Fruit fly (Drosophila melanogaster) whole organism, embryonic: Measurements from ENCODE around the gene Fbp1.

Source experiments
- CG10979 ChIP-seq: fragments of 200-800 bp; sonication (Bioruptor generic); optimal IDR thresholded peaks from 2 replicates; lab custom pipeline; 2018; ENCODE audit warnings: missing biosample characterization, mild to moderate bottlenecking, missing genetic modification characterization, moderate library complexity
- CG11398 ChIP-seq: fragments of 200-800 bp; sonication (Bioruptor generic); optimal IDR thresholded peaks from 2 replicates; lab custom pipeline; 2016; ENCODE audit warnings: missing biosample characterization, missing genetic modification characterization
- CG11695 ChIP-seq: fragments of 200-800 bp; sonication (Bioruptor generic); IDR thresholded peaks from 3 replicates; pipeline ENCODE4 v1.3.6; 2022; ENCODE audit warnings: missing biosample characterization, missing genetic modification characterization
- CG12155 ChIP-seq: fragments of 200-800 bp; sonication (Bioruptor generic); optimal IDR thresholded peaks from 3 replicates; lab custom pipeline; 2016; ENCODE audit warnings: missing biosample characterization, missing genetic modification characterization
- CG12219 ChIP-seq: fragments of 200-800 bp; sonication (Bioruptor generic); optimal IDR thresholded peaks from 3 replicates; lab custom pipeline; 2018; ENCODE audit warnings: missing biosample characterization, mild to moderate bottlenecking, missing genetic modification characterization
- CG12659 ChIP-seq: fragments of 200-800 bp; sonication (Bioruptor generic); optimal IDR thresholded peaks from 3 replicates; lab custom pipeline; 2017; ENCODE audit warnings: mild to moderate bottlenecking, missing biosample characterization, missing genetic modification reagents, missing genetic modification characterization
- CG16863 ChIP-seq: fragments of 200-800 bp; sonication (Bioruptor generic); optimal IDR thresholded peaks from 3 replicates; lab custom pipeline; 2016; ENCODE audit warnings: missing biosample characterization, missing genetic modification characterization
- CG17359 ChIP-seq: fragments of 200-800 bp; sonication (Bioruptor generic); optimal IDR thresholded peaks from 3 replicates; lab custom pipeline; 2018; ENCODE audit warnings: missing biosample characterization, mild to moderate bottlenecking, missing genetic modification characterization, moderate library complexity
- CG17802 ChIP-seq: fragments of 200-800 bp; sonication (Bioruptor generic); optimal IDR thresholded peaks from 2 replicates; lab custom pipeline; 2018; ENCODE audit warnings: missing biosample characterization, mild to moderate bottlenecking, missing genetic modification characterization, moderate library complexity
- CG1832 ChIP-seq: fragments of 200-800 bp; sonication (Bioruptor generic); optimal IDR thresholded peaks from 2 replicates; lab custom pipeline; 2017; ENCODE audit warnings: missing biosample characterization, mild to moderate bottlenecking, missing genetic modification characterization, inconsistent platforms
- CG30020 ChIP-seq: fragments of 200-800 bp; optimal IDR thresholded peaks from 2 replicates; lab custom pipeline; 2019; ENCODE audit warnings: missing biosample characterization, mild to moderate bottlenecking, missing genetic modification characterization, moderate library complexity
- CG31388 ChIP-seq: fragments of 200-800 bp; sonication (Bioruptor generic); optimal IDR thresholded peaks from 2 replicates; lab custom pipeline; 2016; ENCODE audit warnings: missing biosample characterization, missing genetic modification characterization
- CG32532 ChIP-seq: fragments of 200-800 bp; sonication (Bioruptor generic); IDR thresholded peaks from 2 replicates; pipeline ENCODE4 v1.3.6; 2022; ENCODE audit warnings: missing biosample characterization, missing genetic modification characterization
- CG3281 ChIP-seq: fragments of 200-800 bp; sonication (Bioruptor generic); optimal IDR thresholded peaks from 3 replicates; lab custom pipeline; 2017; ENCODE audit warnings: missing biosample characterization, mild to moderate bottlenecking, missing genetic modification characterization
- CG4282 ChIP-seq: fragments of 200-800 bp; sonication (Bioruptor generic); optimal IDR thresholded peaks from 2 replicates; lab custom pipeline; 2016; ENCODE audit warnings: missing biosample characterization, missing genetic modification characterization
- CG4617 ChIP-seq: fragments of 200-800 bp; sonication (Bioruptor generic); optimal IDR thresholded peaks from 3 replicates; lab custom pipeline; 2016; ENCODE audit warnings: missing biosample characterization, missing genetic modification characterization, borderline replicate concordance
- CG6272 ChIP-seq: fragments of 200-800 bp; sonication (Bioruptor generic); IDR thresholded peaks from 2 replicates; pipeline ENCODE4 v1.3.6; 2022; ENCODE audit warnings: missing biosample characterization, missing genetic modification characterization
- CG9437 ChIP-seq: fragments of 200-800 bp; sonication (Bioruptor generic); optimal IDR thresholded peaks from 2 replicates; lab custom pipeline; 2018; ENCODE audit warnings: missing biosample characterization, mild to moderate bottlenecking, missing genetic modification characterization
- CG9609 ChIP-seq: fragments of 200-800 bp; sonication (Bioruptor generic); optimal IDR thresholded peaks from 3 replicates; lab custom pipeline; 2016; ENCODE audit warnings: missing biosample characterization, missing genetic modification characterization
- Deaf1 ChIP-seq: fragments of 200-800 bp; optimal IDR thresholded peaks from 3 replicates; lab custom pipeline; 2019; ENCODE audit warnings: missing biosample characterization, mild to moderate bottlenecking, missing genetic modification characterization, moderate library complexity
- Doc2 ChIP-seq: fragments of 200-800 bp; sonication (Bioruptor generic); IDR thresholded peaks from 2 replicates; pipeline ENCODE4 v1.3.6; 2022; ENCODE audit warnings: missing biosample characterization, missing genetic modification characterization
- Doc3 ChIP-seq: fragments of 200-800 bp; sonication (Bioruptor generic); IDR thresholded peaks from 3 replicates; pipeline ENCODE4 v1.3.6; 2022; ENCODE audit warnings: missing biosample characterization, missing genetic modification characterization; ENCODE audit not compliant: partially characterized antibody
- Fer1 ChIP-seq: fragments of 200-800 bp; sonication (Bioruptor generic); optimal IDR thresholded peaks from 2 replicates; lab custom pipeline; 2017; ENCODE audit warnings: missing biosample characterization, mild to moderate bottlenecking, missing genetic modification characterization
- H2.0 ChIP-seq: fragments of 200-800 bp; sonication (Bioruptor generic); IDR thresholded peaks from 2 replicates; pipeline ENCODE4 v1.3.6; 2022; ENCODE audit warnings: missing biosample characterization, missing genetic modification characterization
- Hey ChIP-seq: fragments of 200-800 bp; sonication (Bioruptor generic); optimal IDR thresholded peaks from 3 replicates; lab custom pipeline; 2018; ENCODE audit warnings: missing biosample characterization, mild to moderate bottlenecking, missing genetic modification characterization
- Hr51 ChIP-seq, 2 experiments: fragments of 200-800 bp; sonication (Bioruptor generic); optimal IDR thresholded peaks; 2 replicates in 1 of 2; 3 replicates in 1 of 2; lab custom pipeline; 2016 to 2018; ENCODE audit warnings: missing biosample characterization in 2 of 2, missing genetic modification characterization in 2 of 2, mild to moderate bottlenecking in 1 of 2, moderate library complexity in 1 of 2
- Mes4 ChIP-seq: fragments of 200-800 bp; sonication (Bioruptor generic); optimal IDR thresholded peaks from 2 replicates; lab custom pipeline; 2016; ENCODE audit warnings: missing biosample characterization, missing genetic modification characterization
- Nf-YC ChIP-seq: fragments of 200-800 bp; optimal IDR thresholded peaks from 3 replicates; lab custom pipeline; 2019; ENCODE audit warnings: missing biosample characterization, mild to moderate bottlenecking, missing genetic modification characterization, moderate library complexity
- Opbp ChIP-seq: fragments of 200-800 bp; sonication (Bioruptor generic); IDR thresholded peaks from 3 replicates; pipeline ENCODE4 v1.3.6; 2022; ENCODE audit warnings: missing biosample characterization, missing genetic modification characterization; ENCODE audit not compliant: partially characterized antibody
- Rx ChIP-seq: fragments of 200-800 bp; sonication (Bioruptor generic); IDR thresholded peaks from 2 replicates; pipeline ENCODE4 v1.3.6; 2022; ENCODE audit warnings: missing biosample characterization, missing genetic modification characterization
- YL-1 ChIP-seq: fragments of 200-800 bp; sonication (Bioruptor generic); optimal IDR thresholded peaks from 3 replicates; lab custom pipeline; 2017; ENCODE audit warnings: missing biosample characterization, mild to moderate bottlenecking, missing genetic modification characterization
- ap ChIP-seq: fragments of 200-800 bp; sonication (Bioruptor generic); IDR thresholded peaks from 2 replicates; pipeline ENCODE4 v1.3.6; 2022; ENCODE audit warnings: missing biosample characterization, missing genetic modification characterization
- ato ChIP-seq: fragments of 200-800 bp; sonication (Bioruptor generic); IDR thresholded peaks from 2 replicates; pipeline ENCODE4 v1.3.6; 2022; ENCODE audit warnings: missing biosample characterization, missing genetic modification characterization; ENCODE audit not compliant: partially characterized antibody
- chif ChIP-seq, 2 experiments: fragments of 200-800 bp; sonication (Bioruptor generic); optimal IDR thresholded peaks; 3 replicates each; lab custom pipeline; 2016; ENCODE audit warnings: missing biosample characterization in 2 of 2, missing genetic modification characterization in 2 of 2
- disco-r ChIP-seq: fragments of 200-800 bp; sonication (Bioruptor generic); optimal IDR thresholded peaks from 2 replicates; lab custom pipeline; 2016; ENCODE audit warnings: missing biosample characterization, missing genetic modification characterization
- dpn ChIP-seq, 2 experiments: fragments of 200-800 bp; sonication (Bioruptor generic); optimal IDR thresholded peaks; 3 replicates each; lab custom pipeline; 2016; ENCODE audit warnings: missing biosample characterization in 2 of 2, missing genetic modification characterization in 2 of 2
- fru ChIP-seq: fragments of >200 bp; optimal IDR thresholded peaks from 2 replicates; lab custom pipeline; 2017
- kah ChIP-seq: fragments of 200-800 bp; sonication (Bioruptor generic); optimal IDR thresholded peaks from 2 replicates; lab custom pipeline; 2018; ENCODE audit warnings: missing biosample characterization, mild to moderate bottlenecking, missing genetic modification characterization
- knrl ChIP-seq: fragments of 200-800 bp; sonication (Bioruptor generic); IDR thresholded peaks from 3 replicates; pipeline ENCODE4 v1.3.6; 2022; ENCODE audit warnings: missing biosample characterization, missing genetic modification characterization; ENCODE audit not compliant: partially characterized antibody
- luna ChIP-seq: fragments of 200-800 bp; sonication (Bioruptor generic); optimal IDR thresholded peaks from 2 replicates; lab custom pipeline; 2016; ENCODE audit warnings: missing biosample characterization, missing genetic modification characterization
- pan ChIP-seq, 4 experiments: fragments of >200 bp in 3 of 4; fragments of 200-800 bp in 1 of 4; sonication (Bioruptor generic) in 1 of 4; optimal IDR thresholded peaks in 3 of 4; IDR thresholded peaks in 1 of 4; 2 replicates each; pipeline versions ENCODE4 v1.3.6 to Lab custom; 2017 to 2022; ENCODE audit warnings: missing biosample characterization in 2 of 4, missing genetic modification characterization in 2 of 4, mixed read lengths in 1 of 4
- repo ChIP-seq: fragments of 200-800 bp; sonication (Bioruptor generic); optimal IDR thresholded peaks from 2 replicates; lab custom pipeline; 2016; ENCODE audit warnings: missing biosample characterization, missing genetic modification characterization
- stc ChIP-seq: fragments of 200-800 bp; sonication (Bioruptor generic); IDR thresholded peaks from 2 replicates; pipeline ENCODE4 v1.3.6; 2022; ENCODE audit warnings: missing biosample characterization, missing genetic modification characterization
- tgo ChIP-seq: fragments of 200-800 bp; sonication (Bioruptor generic); IDR thresholded peaks from 3 replicates; pipeline ENCODE4 v1.3.6; 2022; ENCODE audit warnings: missing biosample characterization, missing genetic modification characterization
- unc-4 ChIP-seq: fragments of 200-800 bp; sonication (Bioruptor generic); IDR thresholded peaks from 2 replicates; pipeline ENCODE4 v1.3.6; 2022; ENCODE audit warnings: missing biosample characterization, missing genetic modification characterization; ENCODE audit not compliant: partially characterized antibody
- unpg ChIP-seq: fragments of 200-800 bp; sonication (Bioruptor generic); optimal IDR thresholded peaks from 3 replicates; lab custom pipeline; 2018; ENCODE audit warnings: missing biosample characterization, mild to moderate bottlenecking, missing genetic modification characterization, moderate library complexity
- vvl ChIP-seq: fragments of 200-800 bp; sonication (Bioruptor generic); IDR thresholded peaks from 2 replicates; pipeline ENCODE4 v1.3.6; 2022; ENCODE audit warnings: missing biosample characterization, missing genetic modification characterization
- yki ChIP-seq: fragments of >200 bp; optimal IDR thresholded peaks from 3 replicates; lab custom pipeline; 2018
- zen2 ChIP-seq: fragments of 200-800 bp; sonication (Bioruptor generic); IDR thresholded peaks from 3 replicates; pipeline ENCODE4 v1.3.6; 2022; ENCODE audit warnings: missing biosample characterization, missing genetic modification characterization; ENCODE audit not compliant: partially characterized antibody
- zfh1 ChIP-seq: fragments of 200-800 bp; sonication (Bioruptor generic); IDR thresholded peaks from 3 replicates; pipeline ENCODE4 v1.3.6; 2022; ENCODE audit warnings: missing biosample characterization, missing genetic modification characterization

Fbp1 gene

dm6 chr3L:14071621-14072020 is 26.2 kb downstream of the Fbp1 start, which contains the start of gene Pex1 (continued):
- TF ChIP-seq zfh1 (GFP tag; lab: Robert Waterston, UW) (no peak; the same call in 2 of the 3 replicates), CG4617 (GFP tag; lab: Kevin White, UChicago) (peak; percentile 31), kah (GFP tag; lab: Kevin White, UChicago) (peak; percentile 88), Nf-YC (tag; lab: Kevin White, UChicago) (no peak), luna (GFP tag; lab: Kevin White, UChicago) (no peak), CG9609 (GFP tag; lab: Kevin White, UChicago) (no peak), Hey (tag; lab: Kevin White, UChicago) (no peak), Fer1 (GFP tag; lab: Kevin White, UChicago) (no peak), disco-r (GFP tag; lab: Kevin White, UChicago) (no peak), CG10979 (peak; percentile 12), Doc3 (GFP tag; lab: Robert Waterston, UW) (peak; percentile 73), unpg (GFP tag; lab: Kevin White, UChicago) (no peak), H2.0 (GFP tag; lab: Robert Waterston, UW) (no peak), fru (lab: Kevin White, UChicago) (no peak), knrl (GFP tag; lab: Robert Waterston, UW) (peak; percentile 78), yki (no peak), CG32532 (GFP tag; lab: Robert Waterston, UW) (peak; percentile 58; the same call in 1 of the 2 replicates), repo (no peak), CG11695 (no peak; the same call in 2 of the 3 replicates), CG11398 (no peak), ap (GFP tag; lab: Robert Waterston, UW) (no peak), dpn (GFP tag; optimal IDR thresholded peaks at IDR 0.05; lab: Kevin White, UChicago) (peak in 1 of 2 experiments; percentile 12), CG31388 (GFP tag; lab: Kevin White, UChicago) (no peak), CG17802 (no peak), Deaf1 (tag; lab: Kevin White, UChicago) (no peak), stc (GFP tag; lab: Robert Waterston, UW) (peak; percentile 34; the same call in 1 of the 2 replicates), CG12219 (GFP tag; lab: Kevin White, UChicago) (no peak), CG3281 (GFP tag; lab: Kevin White, UChicago) (no peak), CG1832 (GFP tag; lab: Kevin White, UChicago) (no peak), pan (optimal IDR thresholded peaks at IDR 0.05; lab: Kevin White, UChicago) (no peak), pan (GFP tag; optimal IDR thresholded peaks at IDR 0.05 in 1 of 2, IDR thresholded peaks at IDR 0.05 in 1 of 2) (peak in 1 of 2 experiments; percentile 27), chif (GFP tag; optimal IDR thresholded peaks at IDR 0.05; lab: Kevin White, UChicago) (no peak), Hr51 (GFP tag; optimal IDR thresholded peaks at IDR 0.05; lab: Kevin White, UChicago) (peak in 1 of 2 experiments; percentile 8), CG17359 (tag; lab: Kevin White, UChicago) (no peak), YL-1 (GFP tag; lab: Kevin White, UChicago) (peak; percentile 54), Mes4 (GFP tag; lab: Kevin White, UChicago) (no peak), tgo (GFP tag; lab: Robert Waterston, UW) (no peak; the same call in 2 of the 3 replicates), Opbp (GFP tag; lab: Robert Waterston, UW) (peak; percentile 92), CG9437 (GFP tag; lab: Kevin White, UChicago) (no peak), Rx (GFP tag; lab: Robert Waterston, UW) (no peak), zen2 (GFP tag; lab: Robert Waterston, UW) (peak; percentile 69), Doc2 (no peak), CG6272 (GFP tag; lab: Robert Waterston, UW) (no peak), ato (GFP tag; lab: Robert Waterston, UW) (peak; percentile 53; the same call in 1 of the 2 replicates), CG12659 (peak; percentile 20), CG16863 (GFP tag; lab: Kevin White, UChicago) (no peak), CG4282 (GFP tag; lab: Kevin White, UChicago) (no peak), CG12155 (GFP tag; lab: Kevin White, UChicago) (no peak), CG30020 (tag; lab: Kevin White, UChicago) (no peak), vvl (GFP tag; lab: Robert Waterston, UW) (peak; percentile 39; the same call in 1 of the 2 replicates), unc-4 (peak; percentile 86)
